Worm (Caenorhabditis elegans) whole organism, L4 larva: ENCODE data around the gene K03H1.11.

ENCODE experiments used
- F26F4.8 ChIP-seq: fragments of 200-800 bp; sonication (Bioruptor generic); conservative IDR thresholded peaks from 2 replicates; pipeline ENCODE4 v1.3.6; 2022; ENCODE audit warnings: missing genetic modification characterization, missing compliant biosample characterization
- F37D6.2 ChIP-seq: sonication (generic microtip); optimal IDR thresholded peaks from 2 replicates; lab custom pipeline; 2016; ENCODE audit warnings: mild to moderate bottlenecking, missing genetic modification characterization, missing compliant biosample characterization
- F44E2.7 ChIP-seq: fragments of 200-800 bp; sonication (Bioruptor generic); IDR thresholded peaks from 2 replicates; pipeline ENCODE4 v2.1.2; 2022; ENCODE audit warnings: missing genetic modification characterization, missing compliant biosample characterization
- T20F7.1 ChIP-seq: fragments of 200-800 bp; sonication (Bioruptor generic); optimal IDR thresholded peaks from 2 replicates; lab custom pipeline; 2018; ENCODE audit warnings: mild to moderate bottlenecking, missing genetic modification characterization, missing compliant biosample characterization
- T26A8.4 ChIP-seq: fragments of 200-800 bp; sonication (Bioruptor generic); IDR thresholded peaks from 2 replicates; pipeline ENCODE4 v1.3.6; 2022; ENCODE audit warnings: missing genetic modification characterization, missing compliant biosample characterization
- Y48G9A.11 ChIP-seq: fragments of 200-800 bp; sonication (Bioruptor generic); IDR thresholded peaks from 2 replicates; pipeline ENCODE4 v1.3.6; 2022; ENCODE audit warnings: missing genetic modification reagents, missing genetic modification characterization, missing compliant biosample characterization
- Y5F2A.4 ChIP-seq: fragments of 200-800 bp; sonication (Bioruptor generic); optimal IDR thresholded peaks from 2 replicates; lab custom pipeline; 2018; ENCODE audit warnings: mild to moderate bottlenecking, missing genetic modification characterization, missing compliant biosample characterization
- ZK546.5 ChIP-seq, 2 experiments: sonication (generic microtip); optimal IDR thresholded peaks; 2 replicates each; lab custom pipeline; 2017; ENCODE audit warnings: missing biosample characterization in 2 of 2, missing genetic modification characterization in 2 of 2
- aha-1 ChIP-seq: fragments of 150-350 bp; peaks from one replicate; lab custom pipeline; 2014; ENCODE audit warnings: missing biosample characterization, missing genetic modification characterization
- ceh-28 ChIP-seq: fragments of 150-350 bp; optimal IDR thresholded peaks from 2 replicates; lab custom pipeline; 2014; ENCODE audit warnings: missing biosample characterization, missing genetic modification reagents, missing genetic modification characterization
- ceh-32 ChIP-seq: sonication (generic microtip); optimal IDR thresholded peaks from 2 replicates; lab custom pipeline; 2016; ENCODE audit warnings: mild to moderate bottlenecking, missing genetic modification characterization, missing compliant biosample characterization; ENCODE audit not compliant: poor library complexity
- ceh-44 ChIP-seq: fragments of 200-800 bp; sonication (Bioruptor generic); IDR thresholded peaks from 2 replicates; pipeline ENCODE4 v1.3.6; 2022; ENCODE audit warnings: missing genetic modification reagents, missing genetic modification characterization, missing compliant biosample characterization
- ceh-62 ChIP-seq: sonication (generic microtip); optimal IDR thresholded peaks from 2 replicates; lab custom pipeline; 2017; ENCODE audit warnings: missing biosample characterization, missing genetic modification characterization
- ceh-82 ChIP-seq: sonication (generic microtip); optimal IDR thresholded peaks from 2 replicates; lab custom pipeline; 2017; ENCODE audit warnings: missing biosample characterization, missing genetic modification characterization
- ctbp-1 ChIP-seq: fragments of 200-800 bp; sonication (Bioruptor generic); IDR thresholded peaks from 2 replicates; pipeline ENCODE4 v1.3.6; 2022; ENCODE audit warnings: missing genetic modification reagents, missing genetic modification characterization, missing compliant biosample characterization
- daf-16 ChIP-seq, 3 experiments: sonication (generic microtip); optimal IDR thresholded peaks; 2 replicates each; lab custom pipeline; 2016 to 2017; ENCODE audit warnings: missing genetic modification characterization in 3 of 3, missing genetic modification reagents in 3 of 3, mild to moderate bottlenecking in 2 of 3, missing compliant biosample characterization in 2 of 3, missing biosample characterization in 1 of 3, moderate library complexity in 1 of 3
- daf-19 ChIP-seq: fragments of 200-800 bp; sonication (Bioruptor generic); conservative IDR thresholded peaks from 2 replicates; pipeline ENCODE4 v1.3.6; 2022; ENCODE audit warnings: missing genetic modification characterization, missing compliant biosample characterization
- dpl-1 ChIP-seq: fragments of 150-350 bp; optimal IDR thresholded peaks from 2 replicates; lab custom pipeline; 2014; ENCODE audit warnings: missing biosample characterization, missing genetic modification reagents, missing genetic modification characterization
- duxl-1 ChIP-seq: sonication (generic microtip); optimal IDR thresholded peaks from 2 replicates; lab custom pipeline; 2016; ENCODE audit warnings: mild to moderate bottlenecking, missing genetic modification characterization, moderate library complexity, missing compliant biosample characterization; ENCODE audit not compliant: poor library complexity
- dve-1 ChIP-seq: sonication (generic microtip); optimal IDR thresholded peaks from 2 replicates; lab custom pipeline; 2017; ENCODE audit warnings: antibody characterized with exemption, mild to moderate bottlenecking, missing genetic modification characterization, missing compliant biosample characterization; ENCODE audit not compliant: insufficient read depth
- egl-27 ChIP-seq: sonication (generic microtip); optimal IDR thresholded peaks from 3 replicates; lab custom pipeline; 2017; ENCODE audit warnings: missing biosample characterization, missing genetic modification reagents, missing genetic modification characterization
- fos-1 ChIP-seq: fragments of 150-350 bp; optimal IDR thresholded peaks from 2 replicates; lab custom pipeline; 2014; ENCODE audit warnings: missing biosample characterization, missing genetic modification characterization
- hlh-30 ChIP-seq: sonication (generic microtip); optimal IDR thresholded peaks from 2 replicates; lab custom pipeline; 2017; ENCODE audit warnings: antibody characterized with exemption, mild to moderate bottlenecking, missing genetic modification characterization, missing compliant biosample characterization; ENCODE audit not compliant: insufficient read depth
- jun-1 ChIP-seq: fragments of 150-350 bp; optimal IDR thresholded peaks from 2 replicates; lab custom pipeline; 2014; ENCODE audit warnings: missing biosample characterization, missing genetic modification reagents, missing genetic modification characterization
- lim-7 ChIP-seq: fragments of 200-800 bp; sonication (Bioruptor generic); IDR thresholded peaks from 2 replicates; pipeline ENCODE4 v1.3.6; 2022; ENCODE audit warnings: missing genetic modification characterization, missing compliant biosample characterization
- lir-3 ChIP-seq: sonication (generic microtip); optimal IDR thresholded peaks from 2 replicates; lab custom pipeline; 2016; ENCODE audit warnings: mild to moderate bottlenecking, missing genetic modification characterization, missing compliant biosample characterization
- lsy-2 ChIP-seq, 2 experiments: fragments of 150-350 bp in 1 of 2; sonication (generic microtip) in 1 of 2; optimal IDR thresholded peaks; 2 replicates each; lab custom pipeline; 2014 to 2017; ENCODE audit warnings: missing biosample characterization in 2 of 2, missing genetic modification characterization in 2 of 2
- madf-5 ChIP-seq, 2 experiments: fragments of 200-800 bp; sonication (Bioruptor generic); IDR thresholded peaks; 2 replicates each; pipeline ENCODE4 v1.3.6; 2022; ENCODE audit warnings: missing compliant biosample characterization in 2 of 2, missing genetic modification characterization in 2 of 2
- mdl-1 ChIP-seq, 2 experiments: fragments of 150-350 bp in 1 of 2; sonication (generic microtip) in 1 of 2; optimal IDR thresholded peaks; 2 replicates each; lab custom pipeline; 2014 to 2017; ENCODE audit warnings: missing biosample characterization in 2 of 2, missing genetic modification characterization in 2 of 2
- mdt-29 ChIP-seq: fragments of 200-800 bp; sonication (Bioruptor generic); IDR thresholded peaks from 2 replicates; pipeline ENCODE4 v1.3.6; 2022; ENCODE audit warnings: missing genetic modification reagents, missing genetic modification characterization, missing compliant biosample characterization
- mep-1 ChIP-seq: fragments of 150-350 bp; sonication (generic microtip); optimal IDR thresholded peaks from 3 replicates; lab custom pipeline; 2014; ENCODE audit warnings: missing biosample characterization, missing genetic modification characterization
- mxl-2 ChIP-seq: fragments of 200-800 bp; sonication (Bioruptor generic); conservative IDR thresholded peaks from 2 replicates; pipeline ENCODE4 v1.3.6; 2022; ENCODE audit warnings: missing genetic modification reagents, missing genetic modification characterization, missing compliant biosample characterization
- nhr-10 ChIP-seq: fragments of 150-350 bp; optimal IDR thresholded peaks from 2 replicates; lab custom pipeline; 2014; ENCODE audit warnings: missing biosample characterization, missing genetic modification characterization
- nhr-102 ChIP-seq: sonication (generic microtip); optimal IDR thresholded peaks from 2 replicates; lab custom pipeline; 2016; ENCODE audit warnings: mild to moderate bottlenecking, missing genetic modification characterization, moderate library complexity, missing compliant biosample characterization
- nhr-25 ChIP-seq: sonication (generic microtip); optimal IDR thresholded peaks from 2 replicates; lab custom pipeline; 2017; ENCODE audit warnings: missing genetic modification characterization, mild to moderate bottlenecking, missing compliant biosample characterization, antibody characterized with exemption, moderate library complexity, borderline replicate concordance; ENCODE audit not compliant: insufficient read depth
- nhr-28 ChIP-seq: fragments of 150-350 bp; optimal IDR thresholded peaks from 2 replicates; lab custom pipeline; 2014; ENCODE audit warnings: missing biosample characterization, missing genetic modification characterization
- nhr-41 ChIP-seq: fragments of 200-800 bp; sonication (Bioruptor generic); IDR thresholded peaks from 2 replicates; pipeline ENCODE4 v1.3.6; 2022; ENCODE audit warnings: missing genetic modification reagents, missing genetic modification characterization, missing compliant biosample characterization
- nhr-42 ChIP-seq: fragments of 200-800 bp; sonication (Bioruptor generic); IDR thresholded peaks from 2 replicates; pipeline ENCODE4 v1.3.6; 2022; ENCODE audit warnings: missing genetic modification characterization, missing compliant biosample characterization
- pha-4 ChIP-seq, 2 experiments: fragments of 150-350 bp in 1 of 2; fragments of 200-800 bp in 1 of 2; sonication (Bioruptor generic) in 1 of 2; IDR thresholded peaks in 1 of 2; optimal IDR thresholded peaks in 1 of 2; 2 replicates each; pipeline versions ENCODE4 v1.3.6 to Lab custom; 2014 to 2022; ENCODE audit warnings: missing genetic modification characterization in 2 of 2, missing genetic modification reagents in 2 of 2, missing biosample characterization in 1 of 2, missing compliant biosample characterization in 1 of 2
- pqm-1 ChIP-seq: sonication (generic microtip); optimal IDR thresholded peaks from 2 replicates; lab custom pipeline; 2017; ENCODE audit warnings: missing biosample characterization, missing genetic modification characterization
- saeg-2 ChIP-seq: fragments of 200-800 bp; sonication (Bioruptor generic); IDR thresholded peaks from 2 replicates; pipeline ENCODE4 v1.3.6; 2022; ENCODE audit warnings: missing genetic modification reagents, missing genetic modification characterization, missing compliant biosample characterization
- snpc-4 ChIP-seq: fragments of 150-350 bp; optimal IDR thresholded peaks from 2 replicates; lab custom pipeline; 2014; ENCODE audit warnings: missing biosample characterization, missing genetic modification characterization
- unc-62 ChIP-seq, 3 experiments: fragments of 150-350 bp in 1 of 3; sonication (generic microtip); optimal IDR thresholded peaks in 2 of 3; peaks in 1 of 3; 1 replicate in 1 of 3; 2 replicates in 2 of 3; lab custom pipeline; 2014 to 2017; ENCODE audit warnings: missing biosample characterization in 3 of 3, missing genetic modification characterization in 3 of 3, missing genetic modification reagents in 3 of 3, missing genotype in 1 of 3
- zfp-2 ChIP-seq: sonication (generic microtip); optimal IDR thresholded peaks from 2 replicates; lab custom pipeline; 2016; ENCODE audit warnings: mild to moderate bottlenecking, missing genetic modification characterization, missing compliant biosample characterization
- zip-11 ChIP-seq: fragments of 200-800 bp; sonication (Bioruptor generic); IDR thresholded peaks from 2 replicates; pipeline ENCODE4 v1.3.6; 2022; ENCODE audit warnings: missing genetic modification characterization, missing compliant biosample characterization
- ztf-11 ChIP-seq: fragments of 150-350 bp; optimal IDR thresholded peaks from 2 replicates; lab custom pipeline; 2014; ENCODE audit warnings: missing biosample characterization, missing genetic modification characterization

The K03H1.11 gene

DNA sequence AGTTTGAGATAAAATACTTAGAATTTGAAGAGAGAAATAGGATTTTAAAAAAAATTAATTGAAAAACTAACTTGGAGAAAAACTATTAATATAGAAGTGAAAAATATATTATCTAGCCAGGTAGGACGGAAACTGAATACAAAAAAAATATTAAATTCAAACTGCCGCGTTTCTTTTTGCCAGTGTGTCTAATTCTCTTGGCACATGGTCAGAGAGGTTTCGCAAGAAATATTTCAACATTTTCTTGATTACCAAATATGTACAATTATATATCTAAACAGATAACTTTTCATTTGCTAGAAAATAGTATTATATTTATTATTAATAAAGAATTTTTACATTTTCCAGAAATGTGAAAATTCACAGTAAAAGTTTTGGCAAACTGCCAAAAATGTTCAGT is 39.3 kb downstream of the K03H1.11 start:
- TF ChIP-seq hlh-30 (tag; lab: Kevin White, UChicago) = peak; percentile 39
- TF ChIP-seq daf-16 (GFP tag; optimal IDR thresholded peaks at IDR 0.05; lab: Kevin White, UChicago) = no peak
- TF ChIP-seq daf-16 (tag; optimal IDR thresholded peaks at IDR 0.05; lab: Kevin White, UChicago) = peak; percentile 19
- TF ChIP-seq ceh-62 = no peak
- peak; percentile 55 for TF ChIP-seq dpl-1 (GFP tag; lab: Kevin White, UChicago)
- no peak for TF ChIP-seq mxl-2 (GFP tag; lab: Robert Waterston, UW)
- TF ChIP-seq lsy-2 (tag; optimal IDR thresholded peaks at IDR 0.05; lab: Kevin White, UChicago) = peak in 1 of 2 experiments; percentile 6
- TF ChIP-seq saeg-2 = no peak

DNA sequence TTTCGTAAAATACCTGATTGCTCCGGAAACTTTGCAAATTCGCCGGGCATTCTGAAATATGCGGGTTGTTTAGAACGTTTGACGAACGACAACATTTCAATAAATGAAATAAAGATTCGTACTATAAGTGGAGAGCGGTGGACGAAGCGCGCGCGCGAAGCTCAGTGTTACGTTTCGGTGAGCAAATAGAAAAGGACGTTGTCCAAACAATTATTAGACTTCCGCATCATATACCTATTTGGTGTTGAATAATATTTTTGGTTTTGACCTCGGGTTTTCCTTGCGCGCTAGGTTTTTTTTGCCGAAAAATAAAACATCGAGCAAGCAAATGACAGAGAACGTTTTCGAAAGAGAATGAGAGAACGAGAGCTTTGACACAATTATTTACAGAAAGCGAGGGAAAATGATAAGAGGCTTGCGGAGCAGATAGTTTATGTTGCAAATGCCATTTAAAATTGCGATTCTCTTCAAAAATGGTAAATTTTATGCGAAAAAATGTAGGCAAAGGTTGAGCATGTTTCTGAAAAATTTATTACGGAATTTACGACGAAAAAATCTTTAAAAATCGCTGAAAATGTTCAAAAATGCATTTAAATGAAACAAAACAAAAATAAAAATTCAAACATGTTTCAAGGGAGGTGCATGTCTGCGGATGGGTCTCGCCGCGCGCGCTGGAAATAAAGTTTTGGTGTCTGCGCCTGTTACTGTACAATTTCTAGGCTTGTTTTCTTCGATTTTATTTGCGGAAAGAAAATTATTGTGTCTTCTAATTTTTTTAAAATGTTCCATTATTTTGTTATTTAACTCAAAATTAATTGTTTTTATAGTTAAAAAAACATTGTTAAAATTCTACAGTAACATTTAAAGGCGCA is 40.9 kb downstream of the K03H1.11 start, which contains the start of the genes cyld-1 and F40F12.9:
TSS of gene cyld-1 (minus strand) at position 51 of the 872 bp plus-strand sequence.
TSS of gene F40F12.9 (plus strand) at position 721 of the 872 bp plus-strand sequence.
- TF ChIP-seq ZK546.5 (tag; optimal IDR thresholded peaks at IDR 0.05; lab: Kevin White, UChicago) = no peak
- no peak for TF ChIP-seq nhr-41 (GFP tag; lab: Robert Waterston, UW)
- TF ChIP-seq jun-1 (tag; lab: Kevin White, UChicago) = no peak
- no peak for TF ChIP-seq nhr-42
- TF ChIP-seq ceh-28 (tag; lab: Kevin White, UChicago) = no peak
- no peak for TF ChIP-seq zip-11
- no peak for TF ChIP-seq mdl-1 (tag; optimal IDR thresholded peaks at IDR 0.05; lab: Kevin White, UChicago)
- TF ChIP-seq madf-5 (GFP tag; IDR thresholded peaks at IDR 0.05; lab: Robert Waterston, UW) = no peak
- TF ChIP-seq nhr-10 (tag; lab: Kevin White, UChicago) = no peak
- no peak for TF ChIP-seq ctbp-1 (GFP tag; lab: Robert Waterston, UW)
- TF ChIP-seq T26A8.4 (GFP tag; lab: Robert Waterston, UW) = no peak
- no peak for TF ChIP-seq T20F7.1 (GFP tag; lab: Kevin White, UChicago)
- no peak for TF ChIP-seq aha-1 (tag; lab: Kevin White, UChicago)
- no peak for TF ChIP-seq F37D6.2
- TF ChIP-seq ztf-11 = no peak
- no peak for TF ChIP-seq mdt-29 (GFP tag; lab: Robert Waterston, UW)
- TF ChIP-seq fos-1 = no peak
- TF ChIP-seq unc-62 (GFP tag; optimal IDR thresholded peaks at IDR 0.05 in 1 of 2; lab: Kevin White, UChicago) = no peak
- TF ChIP-seq unc-62 (tag; optimal IDR thresholded peaks at IDR 0.05; lab: Kevin White, UChicago) = no peak
- TF ChIP-seq dve-1 (tag; lab: Kevin White, UChicago) = peak; percentile 1
- no peak for TF ChIP-seq duxl-1 (tag; lab: Kevin White, UChicago)
- no peak for TF ChIP-seq pha-4 (GFP tag; IDR thresholded peaks at IDR 0.05; lab: Robert Waterston, UW)
- TF ChIP-seq pha-4 (tag; optimal IDR thresholded peaks at IDR 0.05; lab: Kevin White, UChicago) = peak; percentile 62
- no peak for TF ChIP-seq ceh-82 (tag; lab: Kevin White, UChicago)
- TF ChIP-seq nhr-102 (tag; lab: Kevin White, UChicago) = no peak
- no peak for TF ChIP-seq nhr-25
- no peak for TF ChIP-seq F26F4.8
- TF ChIP-seq ceh-32 (tag; lab: Kevin White, UChicago) = no peak
- TF ChIP-seq ceh-44 (GFP tag; lab: Robert Waterston, UW) = no peak
- peak; percentile 54 for TF ChIP-seq pqm-1 (tag; lab: Kevin White, UChicago)
- TF ChIP-seq lim-7 (GFP tag; lab: Robert Waterston, UW) = no peak
- no peak for TF ChIP-seq daf-16 (GFP tag; optimal IDR thresholded peaks at IDR 0.05; lab: Kevin White, UChicago)
- peak; percentile 51 for TF ChIP-seq daf-16 (tag; optimal IDR thresholded peaks at IDR 0.05; lab: Kevin White, UChicago)
- TF ChIP-seq zfp-2 (tag; lab: Kevin White, UChicago) = no peak
- no peak for TF ChIP-seq egl-27
- TF ChIP-seq lir-3 (tag; lab: Kevin White, UChicago) = no peak
- no peak for TF ChIP-seq mep-1 (tag; lab: Kevin White, UChicago)
- no peak for TF ChIP-seq daf-19 (GFP tag; lab: Robert Waterston, UW)
- TF ChIP-seq nhr-28 (tag; lab: Kevin White, UChicago) = no peak
- TF ChIP-seq Y5F2A.4 (GFP tag; lab: Kevin White, UChicago) = no peak
- TF ChIP-seq snpc-4 (tag; lab: Kevin White, UChicago) = no peak
- no peak for TF ChIP-seq F44E2.7 (GFP tag; lab: Robert Waterston, UW)
- TF ChIP-seq Y48G9A.11 (GFP tag; lab: Robert Waterston, UW) = no peak
